Worm (Caenorhabditis elegans): ENCODE results near the gene best-3.

DNA sequence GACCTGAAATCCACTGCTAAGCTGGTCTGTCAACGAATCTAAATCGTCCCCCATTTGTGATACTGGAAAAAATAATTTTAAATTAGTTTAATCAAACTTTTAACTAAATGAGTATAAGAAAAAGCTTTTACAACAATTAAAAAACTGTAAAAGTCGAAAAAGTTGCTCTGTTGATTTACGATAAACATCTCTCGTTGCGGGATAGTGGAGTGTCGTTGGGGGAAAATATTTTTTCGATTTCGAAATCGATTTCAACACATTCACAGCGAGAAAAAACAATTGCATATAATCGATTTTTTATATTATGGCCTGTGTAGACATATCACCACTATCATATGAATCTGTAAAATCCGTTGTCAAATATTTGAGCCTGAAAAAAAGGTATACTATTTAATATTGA, 18.7 kb downstream of the best-3 start, which contains the start of the genes F23F1.5 and fbxc-54:
- TF ChIP-seq ceh-48 (tag; optimal IDR thresholded peaks at IDR 0.05) (no peak), pha-2 (tag; optimal IDR thresholded peaks at IDR 0.05) (no peak), zip-5 (tag; optimal IDR thresholded peaks at IDR 0.05) (no peak), ceh-24 (tag; optimal IDR thresholded peaks at IDR 0.05) (no peak)
